Worm (Caenorhabditis elegans) whole organism, mixed stage, embryonic: ENCODE measurements around the gene C47E8.1.

Experiments used
- blmp-1 ChIP-seq: fragments of 150-350 bp; optimal IDR thresholded peaks from 2 replicates; lab custom pipeline; 2014; ENCODE audit warnings: missing biosample characterization, missing genetic modification characterization
- ceh-83 ChIP-seq: fragments of 200-800 bp; sonication (Bioruptor generic); optimal IDR thresholded peaks from 2 replicates; lab custom pipeline; 2018; ENCODE audit warnings: mild to moderate bottlenecking, missing genetic modification characterization, missing compliant biosample characterization
- ces-1 ChIP-seq: fragments of 150-350 bp; optimal IDR thresholded peaks from 2 replicates; lab custom pipeline; 2014; ENCODE audit warnings: missing biosample characterization, missing genetic modification reagents, missing genetic modification characterization
- elt-3 ChIP-seq: fragments of 150-350 bp; optimal IDR thresholded peaks from 2 replicates; lab custom pipeline; 2014; ENCODE audit warnings: missing biosample characterization, missing genetic modification characterization
- hlh-1 ChIP-seq: fragments of 150-350 bp; optimal IDR thresholded peaks from 2 replicates; lab custom pipeline; 2014; ENCODE audit warnings: missing biosample characterization, missing genetic modification reagents, missing genetic modification characterization
- lsy-2 ChIP-seq: fragments of 150-350 bp; optimal IDR thresholded peaks from 2 replicates; lab custom pipeline; 2014; ENCODE audit warnings: missing biosample characterization, missing genetic modification characterization
- nhr-2 ChIP-seq: fragments of 150-350 bp; optimal IDR thresholded peaks from 2 replicates; lab custom pipeline; 2014; ENCODE audit warnings: missing biosample characterization, missing genetic modification characterization
- nhr-28 ChIP-seq: fragments of 150-350 bp; optimal IDR thresholded peaks from 2 replicates; lab custom pipeline; 2014; ENCODE audit warnings: missing biosample characterization, missing genetic modification characterization
- nhr-76 ChIP-seq: sonication (generic microtip); optimal IDR thresholded peaks from 2 replicates; lab custom pipeline; 2017; ENCODE audit warnings: missing biosample characterization, missing genetic modification characterization
- tbx-8 ChIP-seq: fragments of 200-800 bp; sonication (Bioruptor generic); optimal IDR thresholded peaks from 2 replicates; lab custom pipeline; 2018; ENCODE audit warnings: mild to moderate bottlenecking, missing genetic modification characterization, moderate library complexity, missing compliant biosample characterization
- unc-39 ChIP-seq: fragments of 150-350 bp; optimal IDR thresholded peaks from 2 replicates; lab custom pipeline; 2014; ENCODE audit warnings: missing biosample characterization, missing genetic modification characterization
- unc-62 ChIP-seq: fragments of 150-350 bp; optimal IDR thresholded peaks from 2 replicates; lab custom pipeline; 2014; ENCODE audit warnings: missing biosample characterization, missing genetic modification reagents, missing genetic modification characterization
- ztf-11 ChIP-seq: fragments of 150-350 bp; optimal IDR thresholded peaks from 2 replicates; lab custom pipeline; 2014; ENCODE audit warnings: missing biosample characterization, missing genetic modification characterization

ce11 chrV:14649929-14650328 lies 15.9 kb upstream of the C47E8.1 start:
- TF ChIP-seq blmp-1 (tag; lab: Kevin White, UChicago) (no peak), nhr-76 (tag; lab: Kevin White, UChicago) (no peak), elt-3 (tag; lab: Kevin White, UChicago) (no peak), ces-1 (peak; percentile 25), hlh-1 (tag; lab: Kevin White, UChicago) (peak; percentile 17), nhr-28 (tag; lab: Kevin White, UChicago) (no peak), unc-39 (tag; lab: Kevin White, UChicago) (no peak), ztf-11 (tag; lab: Kevin White, UChicago) (no peak), unc-62 (no peak), ceh-83 (no peak), tbx-8 (GFP tag; lab: Kevin White, UChicago) (no peak), lsy-2 (tag; lab: Kevin White, UChicago) (no peak), nhr-2 (tag; lab: Kevin White, UChicago) (no peak)
